Fruit fly (Drosophila melanogaster): Measurements from ENCODE around the gene crn.

The crn gene

dm6 chrX:2298708-2299370 lies 49.1 kb upstream of the crn start (continued):
- TF ChIP-seq CG14965 (GFP tag; optimal IDR thresholded peaks at IDR 0.05; ENCODE audit: borderline replicate concordance) (no peak), CG16815 (GFP tag; optimal IDR thresholded peaks at IDR 0.05) (peak; percentile 53), Mes4 (GFP tag; optimal IDR thresholded peaks at IDR 0.05) (peak; percentile 88), ato (GFP tag; IDR thresholded peaks at IDR 0.05; ENCODE audit: partially characterized antibody) (no peak), CG15514 (GFP tag; optimal IDR thresholded peaks at IDR 0.05) (peak; percentile 1), CG4328 (GFP tag; optimal IDR thresholded peaks at IDR 0.05) (no peak), vnd (GFP tag; IDR thresholded peaks at IDR 0.05; ENCODE audit: partially characterized antibody) (no peak), CG9727 (GFP tag; optimal IDR thresholded peaks at IDR 0.05) (peak; percentile 83), Trl (optimal IDR thresholded peaks at IDR 0.05) (no peak), Trl (GFP tag; optimal IDR thresholded peaks at IDR 0.05) (peak; percentile 85), CG1647 (GFP tag; optimal IDR thresholded peaks at IDR 0.05) (peak; percentile 37), hb (GFP tag; IDR thresholded peaks at IDR 0.05; ENCODE audit: partially characterized antibody) (no peak), CG12071 (GFP tag; optimal IDR thresholded peaks at IDR 0.05) (peak; percentile 78), rib (GFP tag; IDR thresholded peaks at IDR 0.05) (no peak), lmd (GFP tag; IDR thresholded peaks at IDR 0.05) (peak; percentile 59), zfh2 (GFP tag; optimal IDR thresholded peaks at IDR 0.05) (no peak), CG6254 (GFP tag; optimal IDR thresholded peaks at IDR 0.05) (peak; percentile 72), CG4360 (GFP tag; IDR thresholded peaks at IDR 0.05) (peak; percentile 80), CoRest (tag; optimal IDR thresholded peaks at IDR 0.05) (peak; percentile 76), zen (tag; optimal IDR thresholded peaks at IDR 0.05) (peak; percentile 89), run (tag; optimal IDR thresholded peaks at IDR 0.05) (peak; percentile 74), Doc2 (GFP tag; IDR thresholded peaks at IDR 0.05) (no peak), CG34376 (GFP tag; optimal IDR thresholded peaks at IDR 0.05) (no peak), HLHmδ (GFP tag; optimal IDR thresholded peaks at IDR 0.05) (no peak), nom (GFP tag; optimal IDR thresholded peaks at IDR 0.05) (peak; percentile 83), CG8765 (GFP tag; IDR thresholded peaks at IDR 0.05) (peak; percentile 73), CG11247 (GFP tag; IDR thresholded peaks at IDR 0.05) (peak; percentile 44; the same call in 1 of the 2 replicates), CG1603 (tag; optimal IDR thresholded peaks at IDR 0.05) (peak; percentile 96), HmgD (GFP tag; optimal IDR thresholded peaks at IDR 0.05) (peak; percentile 64), MTF-1 (GFP tag; optimal IDR thresholded peaks at IDR 0.05; ENCODE audit: borderline replicate concordance) (peak; percentile 66), chm (GFP tag; IDR thresholded peaks at IDR 0.05) (peak; percentile 97), Hr3 (GFP tag; optimal IDR thresholded peaks at IDR 0.05) (peak; percentile 57), CG9797 (GFP tag; optimal IDR thresholded peaks at IDR 0.05) (peak; percentile 6), cad (GFP tag; optimal IDR thresholded peaks at IDR 0.05) (no peak), CG17829 (tag; optimal IDR thresholded peaks at IDR 0.05) (peak; percentile 93), ase (GFP tag; IDR thresholded peaks at IDR 0.05) (peak; percentile 84), Atf-2 (GFP tag; optimal IDR thresholded peaks at IDR 0.05) (peak; percentile 70), lbe (GFP tag; optimal IDR thresholded peaks at IDR 0.05) (peak; percentile 91), nau (GFP tag; optimal IDR thresholded peaks at IDR 0.05) (peak; percentile 70), pan (optimal IDR thresholded peaks at IDR 0.05) (no peak), pan (GFP tag; optimal IDR thresholded peaks at IDR 0.05 in 1 of 2, IDR thresholded peaks at IDR 0.05 in 1 of 2) (peak in 1 of 2 experiments; percentile 88), sug (tag; optimal IDR thresholded peaks at IDR 0.05) (no peak), cg (GFP tag; optimal IDR thresholded peaks at IDR 0.05) (peak; percentile 82), CG4424 (GFP tag; optimal IDR thresholded peaks at IDR 0.05) (peak; percentile 79), pb (GFP tag; optimal IDR thresholded peaks at IDR 0.05) (peak; percentile 70), CG11398 (GFP tag; optimal IDR thresholded peaks at IDR 0.05) (peak; percentile 71), Dll (GFP tag; IDR thresholded peaks at IDR 0.05; ENCODE audit: partially characterized antibody) (no peak), fd3F (GFP tag; optimal IDR thresholded peaks at IDR 0.05) (peak; percentile 30), Blimp-1 (GFP tag; optimal IDR thresholded peaks at IDR 0.05) (peak; percentile 86)
